Worm (Caenorhabditis elegans) whole organism, midembryonic: ENCODE results near the gene H19J13.2.

Experiments used
- T22C8.4 ChIP-seq: fragments of 200-800 bp; sonication (Bioruptor generic); IDR thresholded peaks from 2 replicates; pipeline ENCODE4 v1.3.6; 2022; ENCODE audit warnings: missing genetic modification characterization, missing compliant biosample characterization
- cog-1 ChIP-seq: sonication (generic microtip); optimal IDR thresholded peaks from 2 replicates; lab custom pipeline; 2016; ENCODE audit warnings: missing genetic modification characterization, missing compliant biosample characterization
- flt-1 ChIP-seq: fragments of 200-800 bp; sonication (Bioruptor generic); IDR thresholded peaks from 2 replicates; pipeline ENCODE4 v1.3.6; 2022; ENCODE audit warnings: missing genetic modification characterization, missing compliant biosample characterization
- klf-2 ChIP-seq: fragments of 200-800 bp; sonication (Bioruptor generic); conservative IDR thresholded peaks from 2 replicates; pipeline ENCODE4 v1.3.6; 2022; ENCODE audit warnings: missing genetic modification reagents, missing genetic modification characterization, missing compliant biosample characterization
- med-1 ChIP-seq: sonication (generic microtip); optimal IDR thresholded peaks from 2 replicates; lab custom pipeline; 2017; ENCODE audit warnings: missing genetic modification characterization, mild to moderate bottlenecking, missing compliant biosample characterization, antibody characterized with exemption, missing genetic modification reagents; ENCODE audit not compliant: insufficient read depth
- ref-1 ChIP-seq: fragments of 200-800 bp; sonication (Bioruptor generic); conservative IDR thresholded peaks from 2 replicates; pipeline ENCODE4 v1.3.6; 2022; ENCODE audit warnings: missing genetic modification reagents, missing genetic modification characterization, missing compliant biosample characterization
- tab-1 ChIP-seq: fragments of 200-800 bp; sonication (Bioruptor generic); IDR thresholded peaks from 2 replicates; pipeline ENCODE4 v1.3.6; 2022; ENCODE audit warnings: missing genetic modification characterization, missing compliant biosample characterization
- ztf-23 ChIP-seq: fragments of 200-800 bp; sonication (Bioruptor generic); IDR thresholded peaks from 2 replicates; pipeline ENCODE4 v1.3.6; 2022; ENCODE audit warnings: missing genetic modification reagents, missing genetic modification characterization, missing compliant biosample characterization
- ztf-29 ChIP-seq: fragments of 200-800 bp; sonication (Bioruptor generic); IDR thresholded peaks from 2 replicates; pipeline ENCODE4 v1.3.6; 2022; ENCODE audit warnings: missing genetic modification reagents, missing genetic modification characterization, missing compliant biosample characterization

ce11 chrX:12321357-12321756, 47.6 kb upstream of the H19J13.2 start, which contains the start of gene F17A2.13:
- TF ChIP-seq ztf-23 (GFP tag; lab: Robert Waterston, UW) (no peak), ztf-29 (no peak), cog-1 (no peak), T22C8.4 (GFP tag; lab: Robert Waterston, UW) (no peak), med-1 (GFP tag; lab: Kevin White, UChicago) (no peak), tab-1 (GFP tag; lab: Robert Waterston, UW) (no peak), ref-1 (GFP tag; lab: Robert Waterston, UW) (no peak), klf-2 (GFP tag; lab: Robert Waterston, UW) (no peak), flt-1 (no peak)
